Fruit fly (Drosophila melanogaster) whole organism, embryonic: ENCODE data around the gene CG2256.

Source experiments
- Ada2b ChIP-seq: fragments of 200-800 bp; sonication (Bioruptor generic); IDR thresholded peaks from 2 replicates; pipeline ENCODE4 v1.3.6; 2022; ENCODE audit warnings: missing biosample characterization, missing genetic modification characterization
- BEAF-32 ChIP-seq: fragments of 200-800 bp; sonication (Bioruptor generic); optimal IDR thresholded peaks from 3 replicates; lab custom pipeline; 2017; ENCODE audit warnings: missing biosample characterization, missing genetic modification characterization, mild to moderate bottlenecking, moderate library complexity, missing genetic modification reagents
- CG13287 ChIP-seq: fragments of 200-800 bp; sonication (Bioruptor generic); IDR thresholded peaks from 2 replicates; pipeline ENCODE4 v1.3.6; 2022; ENCODE audit warnings: missing biosample characterization, missing genetic modification characterization; ENCODE audit not compliant: partially characterized antibody
- CG13424 ChIP-seq: fragments of 200-800 bp; sonication (Bioruptor generic); optimal IDR thresholded peaks from 2 replicates; lab custom pipeline; 2019; ENCODE audit warnings: missing biosample characterization, mild to moderate bottlenecking, missing genetic modification characterization, moderate library complexity
- CG15011 ChIP-seq: fragments of 200-800 bp; sonication (Bioruptor generic); optimal IDR thresholded peaks from 3 replicates; lab custom pipeline; 2018; ENCODE audit warnings: missing biosample characterization, mild to moderate bottlenecking, missing genetic modification characterization
- CG15073 ChIP-seq: fragments of 200-800 bp; sonication (Bioruptor generic); optimal IDR thresholded peaks from 2 replicates; lab custom pipeline; 2016; ENCODE audit warnings: missing biosample characterization, missing genetic modification characterization
- CG15269 ChIP-seq: fragments of 200-800 bp; sonication (Bioruptor generic); optimal IDR thresholded peaks from 2 replicates; lab custom pipeline; 2018; ENCODE audit warnings: missing biosample characterization, mild to moderate bottlenecking, missing genetic modification characterization, moderate library complexity
- CG17328 ChIP-seq: fragments of 200-800 bp; sonication (Bioruptor generic); IDR thresholded peaks from 2 replicates; pipeline ENCODE4 v1.3.6; 2022; ENCODE audit warnings: missing biosample characterization, missing genetic modification characterization
- CG2120 ChIP-seq: fragments of 200-800 bp; sonication (Bioruptor generic); optimal IDR thresholded peaks from 3 replicates; lab custom pipeline; 2016; ENCODE audit warnings: missing biosample characterization, missing genetic modification characterization
- CG2889 ChIP-seq: fragments of 200-800 bp; sonication (Bioruptor generic); IDR thresholded peaks from 3 replicates; pipeline ENCODE4 v1.3.6; 2022; ENCODE audit warnings: missing biosample characterization, missing genetic modification characterization
- CG31388 ChIP-seq: fragments of 200-800 bp; sonication (Bioruptor generic); optimal IDR thresholded peaks from 2 replicates; lab custom pipeline; 2016; ENCODE audit warnings: missing biosample characterization, missing genetic modification characterization
- CG3995 ChIP-seq: fragments of 200-800 bp; sonication (Bioruptor generic); optimal IDR thresholded peaks from 3 replicates; lab custom pipeline; 2016; ENCODE audit warnings: missing biosample characterization, missing genetic modification characterization
- CG4820 ChIP-seq: fragments of 200-800 bp; sonication (Bioruptor generic); optimal IDR thresholded peaks from 3 replicates; lab custom pipeline; 2016; ENCODE audit warnings: missing biosample characterization, missing genetic modification characterization
- CG6854 ChIP-seq: fragments of 200-800 bp; sonication (Bioruptor generic); optimal IDR thresholded peaks from 3 replicates; lab custom pipeline; 2017; ENCODE audit warnings: missing biosample characterization, mild to moderate bottlenecking, missing genetic modification characterization
- CG7928 ChIP-seq: fragments of 200-800 bp; sonication (Bioruptor generic); optimal IDR thresholded peaks from 2 replicates; lab custom pipeline; 2017; ENCODE audit warnings: missing biosample characterization, mild to moderate bottlenecking, missing genetic modification characterization
- CG8924 ChIP-seq: fragments of 200-800 bp; optimal IDR thresholded peaks from 3 replicates; lab custom pipeline; 2019; ENCODE audit warnings: missing biosample characterization, mild to moderate bottlenecking, missing genetic modification characterization, moderate library complexity
- CG9727 ChIP-seq: fragments of 200-800 bp; sonication (Bioruptor generic); optimal IDR thresholded peaks from 3 replicates; lab custom pipeline; 2017; ENCODE audit warnings: missing biosample characterization, mild to moderate bottlenecking, missing genetic modification characterization
- CG9876 ChIP-seq: fragments of 200-800 bp; sonication (Bioruptor generic); optimal IDR thresholded peaks from 2 replicates; lab custom pipeline; 2016; ENCODE audit warnings: missing biosample characterization, missing genetic modification characterization
- CTCF ChIP-seq: fragments of 200-800 bp; sonication (Bioruptor generic); optimal IDR thresholded peaks from 2 replicates; lab custom pipeline; 2017; ENCODE audit warnings: missing biosample characterization, mild to moderate bottlenecking, missing genetic modification characterization, moderate library complexity
- D19A ChIP-seq: fragments of 200-800 bp; optimal IDR thresholded peaks from 3 replicates; lab custom pipeline; 2019; ENCODE audit warnings: missing biosample characterization, mild to moderate bottlenecking, missing genetic modification characterization, moderate library complexity
- E2f1 ChIP-seq: fragments of 200-800 bp; sonication (Bioruptor generic); IDR thresholded peaks from 2 replicates; pipeline ENCODE4 v1.3.6; 2022; ENCODE audit warnings: missing biosample characterization, missing genetic modification characterization
- HHEX ChIP-seq: fragments of 200-800 bp; sonication (Bioruptor generic); optimal IDR thresholded peaks from 3 replicates; lab custom pipeline; 2017; ENCODE audit warnings: missing biosample characterization, mild to moderate bottlenecking, missing genetic modification characterization, missing genetic modification reagents
- HLHmδ ChIP-seq: fragments of 200-800 bp; sonication (Bioruptor generic); optimal IDR thresholded peaks from 2 replicates; lab custom pipeline; 2018; ENCODE audit warnings: missing biosample characterization, mild to moderate bottlenecking, missing genetic modification characterization, moderate library complexity
- Hand ChIP-seq: fragments of 200-800 bp; sonication (Bioruptor generic); optimal IDR thresholded peaks from 2 replicates; lab custom pipeline; 2017; ENCODE audit warnings: mild to moderate bottlenecking, missing biosample characterization, missing genetic modification reagents, missing genetic modification characterization
- Mad ChIP-seq: fragments of 200-800 bp; sonication (Bioruptor generic); optimal IDR thresholded peaks from 2 replicates; lab custom pipeline; 2016; ENCODE audit warnings: missing biosample characterization, missing genetic modification characterization
- Mes4 ChIP-seq: fragments of 200-800 bp; sonication (Bioruptor generic); optimal IDR thresholded peaks from 2 replicates; lab custom pipeline; 2016; ENCODE audit warnings: missing biosample characterization, missing genetic modification characterization
- Mrtf ChIP-seq: fragments of 200-800 bp; sonication (Bioruptor generic); IDR thresholded peaks from 3 replicates; pipeline ENCODE4 v1.3.6; 2022; ENCODE audit warnings: missing biosample characterization, missing genetic modification characterization
- NC2α ChIP-seq: fragments of 200-800 bp; sonication (Bioruptor generic); optimal IDR thresholded peaks from 2 replicates; lab custom pipeline; 2016; ENCODE audit warnings: missing biosample characterization, missing genetic modification characterization
- Poxn ChIP-seq: fragments of 200-800 bp; sonication (Bioruptor generic); IDR thresholded peaks from 2 replicates; pipeline ENCODE4 v1.3.6; 2022; ENCODE audit warnings: missing biosample characterization, missing genetic modification characterization
- Ssrp ChIP-seq: fragments of 200-800 bp; sonication (Bioruptor generic); optimal IDR thresholded peaks from 2 replicates; lab custom pipeline; 2018; ENCODE audit warnings: missing biosample characterization, mild to moderate bottlenecking, missing genetic modification characterization, moderate library complexity
- TFAM ChIP-seq: fragments of 200-800 bp; sonication (Bioruptor generic); optimal IDR thresholded peaks from 2 replicates; lab custom pipeline; 2017; ENCODE audit warnings: missing biosample characterization, missing genetic modification characterization, inconsistent platforms
- Trl ChIP-seq, 3 experiments: fragments of >200 bp in 2 of 3; fragments of 200-800 bp in 1 of 3; sonication (Bioruptor generic) in 1 of 3; optimal IDR thresholded peaks; 2 replicates in 1 of 3; 3 replicates in 2 of 3; lab custom pipeline; 2016 to 2017; ENCODE audit warnings: missing biosample characterization in 1 of 3, missing genetic modification characterization in 1 of 3
- Xbp1 ChIP-seq: fragments of 200-800 bp; sonication (Bioruptor generic); optimal IDR thresholded peaks from 3 replicates; lab custom pipeline; 2016; ENCODE audit warnings: missing biosample characterization, mild to moderate bottlenecking, missing genetic modification characterization
- ab ChIP-seq: fragments of 200-800 bp; sonication (Bioruptor generic); optimal IDR thresholded peaks from 2 replicates; lab custom pipeline; 2016; ENCODE audit warnings: missing biosample characterization, missing genetic modification characterization
- ci ChIP-seq: fragments of 200-800 bp; sonication (Bioruptor generic); IDR thresholded peaks from 3 replicates; pipeline ENCODE4 v1.3.6; 2022; ENCODE audit warnings: missing biosample characterization, missing genetic modification characterization
- danr ChIP-seq: fragments of 200-800 bp; sonication (Bioruptor generic); IDR thresholded peaks from 2 replicates; pipeline ENCODE4 v1.3.6; 2022; ENCODE audit warnings: missing biosample characterization, missing genetic modification characterization
- emc ChIP-seq: fragments of 200-800 bp; sonication (Bioruptor generic); optimal IDR thresholded peaks from 2 replicates; lab custom pipeline; 2016; ENCODE audit warnings: missing biosample characterization, missing genetic modification characterization
- esg ChIP-seq: fragments of 200-800 bp; sonication (Bioruptor generic); conservative IDR thresholded peaks from 2 replicates; pipeline ENCODE4 v1.3.6; 2022; ENCODE audit warnings: missing biosample characterization, missing genetic modification characterization
- fu2 ChIP-seq: fragments of 200-800 bp; sonication (Bioruptor generic); optimal IDR thresholded peaks from 2 replicates; lab custom pipeline; 2016; ENCODE audit warnings: missing biosample characterization, missing genetic modification characterization
- gcm ChIP-seq: fragments of 200-800 bp; sonication (Bioruptor generic); optimal IDR thresholded peaks from 2 replicates; lab custom pipeline; 2019; ENCODE audit warnings: missing biosample characterization, mild to moderate bottlenecking, missing genetic modification characterization, moderate library complexity
- h ChIP-seq: fragments of >200 bp; optimal IDR thresholded peaks from 2 replicates; lab custom pipeline; 2017
- kah ChIP-seq: fragments of 200-800 bp; sonication (Bioruptor generic); optimal IDR thresholded peaks from 2 replicates; lab custom pipeline; 2018; ENCODE audit warnings: missing biosample characterization, mild to moderate bottlenecking, missing genetic modification characterization
- ken ChIP-seq: fragments of 200-800 bp; sonication (Bioruptor generic); IDR thresholded peaks from 3 replicates; pipeline ENCODE4 v1.3.6; 2022; ENCODE audit warnings: missing biosample characterization, missing genetic modification characterization
- lilli ChIP-seq: fragments of 200-800 bp; sonication (Bioruptor generic); optimal IDR thresholded peaks from 3 replicates; lab custom pipeline; 2016; ENCODE audit warnings: missing biosample characterization, missing genetic modification characterization
- pfk ChIP-seq: fragments of 200-800 bp; sonication (Bioruptor generic); optimal IDR thresholded peaks from 2 replicates; lab custom pipeline; 2018; ENCODE audit warnings: missing biosample characterization, mild to moderate bottlenecking, missing genetic modification characterization, moderate library complexity
- pnt ChIP-seq: fragments of 200-800 bp; sonication (Bioruptor generic); optimal IDR thresholded peaks from 3 replicates; lab custom pipeline; 2016; ENCODE audit warnings: missing biosample characterization, missing genetic modification characterization
- sima ChIP-seq: fragments of 200-800 bp; sonication (Bioruptor generic); optimal IDR thresholded peaks from 2 replicates; lab custom pipeline; 2016; ENCODE audit warnings: missing biosample characterization, missing genetic modification characterization
- stc ChIP-seq: fragments of 200-800 bp; sonication (Bioruptor generic); IDR thresholded peaks from 2 replicates; pipeline ENCODE4 v1.3.6; 2022; ENCODE audit warnings: missing biosample characterization, missing genetic modification characterization
- tin ChIP-seq: fragments of 200-800 bp; sonication (Bioruptor generic); optimal IDR thresholded peaks from 3 replicates; lab custom pipeline; 2016; ENCODE audit warnings: missing biosample characterization, missing genetic modification characterization
- vfl ChIP-seq: fragments of 200-800 bp; sonication (Bioruptor generic); optimal IDR thresholded peaks from 2 replicates; lab custom pipeline; 2016; ENCODE audit warnings: missing biosample characterization, missing genetic modification characterization
- zfh1 ChIP-seq: fragments of 200-800 bp; sonication (Bioruptor generic); IDR thresholded peaks from 3 replicates; pipeline ENCODE4 v1.3.6; 2022; ENCODE audit warnings: missing biosample characterization, missing genetic modification characterization

CG2256 gene

dm6 chrX:8100026-8100825 lies 13.2 kb upstream of the CG2256 start (continued):
- peak; percentile 52 for TF ChIP-seq Poxn (GFP tag; lab: Robert Waterston, UW)
- TF ChIP-seq zfh1 (GFP tag; lab: Robert Waterston, UW), result peak; percentile 85
- TF ChIP-seq CG3995 (GFP tag; lab: Kevin White, UChicago), result no peak
- TF ChIP-seq CG15073 (GFP tag; lab: Kevin White, UChicago), result peak; percentile 41
- TF ChIP-seq esg, result peak; percentile 81
- TF ChIP-seq Mad (GFP tag; lab: Kevin White, UChicago), result peak; percentile 17
- no peak for TF ChIP-seq sima (GFP tag; lab: Kevin White, UChicago)
- no peak for TF ChIP-seq pfk (GFP tag; lab: Kevin White, UChicago)
- no peak for TF ChIP-seq CG13287 (GFP tag; lab: Robert Waterston, UW)
- TF ChIP-seq h (lab: Kevin White, UChicago), result no peak
- peak; percentile 63; the same call in 1 of the 2 replicates for TF ChIP-seq danr (GFP tag; lab: Robert Waterston, UW)
- no peak for TF ChIP-seq ab
- peak; percentile 95 for TF ChIP-seq ci
- TF ChIP-seq Ssrp (tag; lab: Kevin White, UChicago), result peak; percentile 53
- TF ChIP-seq vfl (GFP tag; lab: Kevin White, UChicago), result peak; percentile 61
- peak; percentile 78; the same call in 2 of the 3 replicates for TF ChIP-seq Mrtf (GFP tag; lab: Robert Waterston, UW)
- no peak for TF ChIP-seq fu2 (GFP tag; lab: Kevin White, UChicago)
- peak; percentile 72 for TF ChIP-seq gcm (GFP tag; lab: Kevin White, UChicago)
- TF ChIP-seq Ada2b (GFP tag; lab: Robert Waterston, UW), result peak; percentile 88
- TF ChIP-seq CG9876 (GFP tag; lab: Kevin White, UChicago), result no peak
- peak; percentile 87 for TF ChIP-seq CG15269
- peak; percentile 77 for TF ChIP-seq tin (GFP tag; lab: Kevin White, UChicago)
- peak; percentile 73 for TF ChIP-seq CG2889 (GFP tag; lab: Robert Waterston, UW)
- TF ChIP-seq kah (GFP tag; lab: Kevin White, UChicago), result peak; percentile 42
- peak; percentile 90 for TF ChIP-seq ken (GFP tag; lab: Robert Waterston, UW)
- TF ChIP-seq CG6854 (GFP tag; lab: Kevin White, UChicago), result peak; percentile 81
- TF ChIP-seq CG15011 (GFP tag; lab: Kevin White, UChicago), result peak; percentile 57
- peak; percentile 82 for TF ChIP-seq CG9727
- TF ChIP-seq emc (GFP tag; lab: Kevin White, UChicago), result no peak
- peak; percentile 85 for TF ChIP-seq E2f1 (GFP tag; lab: Robert Waterston, UW)
- TF ChIP-seq stc (GFP tag; lab: Robert Waterston, UW), result peak; percentile 88
- peak; percentile 84 for TF ChIP-seq Hand (GFP tag; lab: Kevin White, UChicago)
- TF ChIP-seq Mes4 (GFP tag; lab: Kevin White, UChicago), result peak; percentile 26
- TF ChIP-seq CTCF, result peak; percentile 31
- no peak for TF ChIP-seq CG7928 (GFP tag; lab: Kevin White, UChicago)
- peak; percentile 60 for TF ChIP-seq CG4820 (GFP tag; lab: Kevin White, UChicago)
- peak; percentile 87 for TF ChIP-seq Xbp1
- peak; percentile 84 for TF ChIP-seq HHEX
- no peak for TF ChIP-seq TFAM
- TF ChIP-seq CG13424 (tag; lab: Kevin White, UChicago), result peak; percentile 81
- peak; percentile 84 for TF ChIP-seq CG2120 (GFP tag; lab: Kevin White, UChicago)
- peak; percentile 77 for TF ChIP-seq D19A (tag; lab: Kevin White, UChicago)
- no peak for TF ChIP-seq HLHmδ
- TF ChIP-seq pnt, result peak; percentile 51
- peak; percentile 88 for TF ChIP-seq CG17328 (GFP tag; lab: Robert Waterston, UW)
- peak; percentile 79 for TF ChIP-seq lilli (GFP tag; lab: Kevin White, UChicago)
- TF ChIP-seq BEAF-32 (GFP tag; lab: Kevin White, UChicago), result no peak
- peak; percentile 59 for TF ChIP-seq CG31388
- peak; percentile 85 for TF ChIP-seq CG8924 (tag; lab: Kevin White, UChicago)
- peak; percentile 11 for TF ChIP-seq NC2α (GFP tag; lab: Kevin White, UChicago)
- TF ChIP-seq Trl (optimal IDR thresholded peaks at IDR 0.05; lab: Kevin White, UChicago), result peak; percentile 60 to 61
- peak; percentile 49 for TF ChIP-seq Trl (GFP tag; optimal IDR thresholded peaks at IDR 0.05; lab: Kevin White, UChicago)
